Worm (Caenorhabditis elegans) whole organism, midembryonic: Measurements from ENCODE around the gene ocr-4.

Experiments
- T22C8.4 ChIP-seq: fragments of 200-800 bp; sonication (Bioruptor generic); IDR thresholded peaks from 2 replicates; pipeline ENCODE4 v1.3.6; 2022; ENCODE audit warnings: missing genetic modification characterization, missing compliant biosample characterization
- flt-1 ChIP-seq: fragments of 200-800 bp; sonication (Bioruptor generic); IDR thresholded peaks from 2 replicates; pipeline ENCODE4 v1.3.6; 2022; ENCODE audit warnings: missing genetic modification characterization, missing compliant biosample characterization
- med-1 ChIP-seq: sonication (generic microtip); optimal IDR thresholded peaks from 2 replicates; lab custom pipeline; 2017; ENCODE audit warnings: missing genetic modification characterization, mild to moderate bottlenecking, missing compliant biosample characterization, antibody characterized with exemption, missing genetic modification reagents; ENCODE audit not compliant: insufficient read depth
- tab-1 ChIP-seq: fragments of 200-800 bp; sonication (Bioruptor generic); IDR thresholded peaks from 2 replicates; pipeline ENCODE4 v1.3.6; 2022; ENCODE audit warnings: missing genetic modification characterization, missing compliant biosample characterization
- ztf-23 ChIP-seq: fragments of 200-800 bp; sonication (Bioruptor generic); IDR thresholded peaks from 2 replicates; pipeline ENCODE4 v1.3.6; 2022; ENCODE audit warnings: missing genetic modification reagents, missing genetic modification characterization, missing compliant biosample characterization
- ztf-29 ChIP-seq: fragments of 200-800 bp; sonication (Bioruptor generic); IDR thresholded peaks from 2 replicates; pipeline ENCODE4 v1.3.6; 2022; ENCODE audit warnings: missing genetic modification reagents, missing genetic modification characterization, missing compliant biosample characterization

DNA sequence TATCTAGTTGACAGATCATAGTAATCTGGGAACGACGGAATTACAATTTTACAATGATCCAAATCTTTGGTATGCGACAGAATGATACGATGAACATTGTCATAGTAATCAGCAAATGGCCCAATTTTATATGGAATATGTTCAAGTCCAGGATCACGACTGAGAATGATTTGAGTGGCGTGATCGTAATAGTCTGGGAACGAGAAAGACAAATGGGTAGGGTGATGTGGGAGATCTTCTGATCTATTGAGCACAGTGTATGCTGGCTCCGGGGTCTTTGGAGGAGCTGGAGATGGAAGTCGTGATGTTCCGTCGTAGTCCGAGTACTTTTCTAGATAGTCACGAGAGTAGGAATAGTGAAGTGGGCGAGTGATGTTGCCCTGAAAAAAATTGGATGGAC, 8.7 kb downstream of the ocr-4 start:
- no peak for TF ChIP-seq ztf-23 (GFP tag; lab: Robert Waterston, UW)
- TF ChIP-seq ztf-29 (GFP tag; lab: Robert Waterston, UW): no peak
- no peak for TF ChIP-seq flt-1 (GFP tag; lab: Robert Waterston, UW)
- TF ChIP-seq T22C8.4 (GFP tag; lab: Robert Waterston, UW): no peak
- no peak for TF ChIP-seq tab-1 (GFP tag; lab: Robert Waterston, UW)
- TF ChIP-seq med-1 (GFP tag; lab: Kevin White, UChicago): no peak
